Worm (Caenorhabditis elegans): ENCODE data around the gene srab-1.

- no peak for TF ChIP-seq nhr-2 (tag; optimal IDR thresholded peaks at IDR 0.05)
- TF ChIP-seq drap-1 (GFP tag; optimal IDR thresholded peaks at IDR 0.05): no peak
- no peak for TF ChIP-seq ham-2 (GFP tag; optimal IDR thresholded peaks at IDR 0.05)
- no peak for TF ChIP-seq lsy-2 (tag; optimal IDR thresholded peaks at IDR 0.05)
- no peak for TF ChIP-seq unc-62 (GFP tag; optimal IDR thresholded peaks at IDR 0.05)
- no peak for TF ChIP-seq elt-3 (tag; optimal IDR thresholded peaks at IDR 0.05)
- TF ChIP-seq lin-13 (tag; optimal IDR thresholded peaks at IDR 0.05): no peak
- no peak for TF ChIP-seq nhr-76 (tag; optimal IDR thresholded peaks at IDR 0.05)
- no peak for TF ChIP-seq mab-5 (tag; optimal IDR thresholded peaks at IDR 0.05)
- TF ChIP-seq flh-1 (GFP tag; optimal IDR thresholded peaks at IDR 0.05): no peak
- TF ChIP-seq hlh-1 (tag; optimal IDR thresholded peaks at IDR 0.05): no peak
Observed at ce11 chrV:5107816-5108215, 5.9 kb upstream of the srab-1 start, which contains the start of gene srab-3.
